Worm (Caenorhabditis elegans) whole organism, mixed stage, embryonic: ENCODE results near the gene srz-75.

Experiments used
- ceh-43 ChIP-seq: fragments of 200-800 bp; sonication (Bioruptor generic); optimal IDR thresholded peaks from 2 replicates; lab custom pipeline; 2018; ENCODE audit warnings: mild to moderate bottlenecking, missing genetic modification characterization, moderate library complexity, missing compliant biosample characterization
- ham-2 ChIP-seq: fragments of 200-800 bp; sonication (Bioruptor generic); optimal IDR thresholded peaks from 2 replicates; lab custom pipeline; 2018; ENCODE audit warnings: mild to moderate bottlenecking, missing genetic modification characterization, missing compliant biosample characterization
- nhr-2 ChIP-seq: fragments of 150-350 bp; optimal IDR thresholded peaks from 2 replicates; lab custom pipeline; 2014; ENCODE audit warnings: missing biosample characterization, missing genetic modification characterization
- nhr-28 ChIP-seq: fragments of 150-350 bp; optimal IDR thresholded peaks from 2 replicates; lab custom pipeline; 2014; ENCODE audit warnings: missing biosample characterization, missing genetic modification characterization

DNA sequence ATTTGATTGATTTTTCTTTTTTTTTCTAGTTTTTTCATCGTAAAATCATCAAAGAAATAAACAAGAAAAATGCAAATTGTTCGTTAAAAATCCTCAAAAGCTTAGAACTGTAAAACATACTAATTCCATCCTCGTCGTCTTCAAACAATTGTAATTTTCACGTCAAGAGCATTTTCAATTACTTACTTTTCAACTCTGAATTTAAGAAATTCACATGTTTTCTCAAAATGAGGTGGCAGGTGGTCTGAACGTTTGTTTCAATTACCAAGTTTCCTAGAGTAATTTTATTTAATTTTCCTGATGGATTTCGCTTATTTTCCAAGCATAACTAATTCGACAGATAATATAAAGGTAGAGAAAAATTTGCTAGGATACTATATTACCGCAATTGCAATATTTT is 32.7 kb upstream of the srz-75 start, which contains the start of gene srz-104:
- TF ChIP-seq nhr-2 (tag; lab: Kevin White, UChicago) = no peak
- no peak for TF ChIP-seq ham-2
- no peak for TF ChIP-seq nhr-28 (tag; lab: Kevin White, UChicago)
- TF ChIP-seq ceh-43 (GFP tag; lab: Kevin White, UChicago) = no peak
